Worm (Caenorhabditis elegans): ENCODE results near the gene alh-4.

Gene alh-4

ce11 chrV:6408733-6409227 lies 20.9 kb downstream of the alh-4 start, which contains the start of gene bcf-1:
TSS of gene bcf-1 (minus strand) at chrV:6408783.
- no peak for TF ChIP-seq sma-9 (GFP tag; optimal IDR thresholded peaks at IDR 0.05)
- no peak for TF ChIP-seq sma-9 (tag; optimal IDR thresholded peaks at IDR 0.05)
- TF ChIP-seq unc-39 (tag; optimal IDR thresholded peaks at IDR 0.05): no peak
- no peak for TF ChIP-seq ZK546.5 (tag; optimal IDR thresholded peaks at IDR 0.05)
- no peak for TF ChIP-seq R02D3.7 (tag; optimal IDR thresholded peaks at IDR 0.05)
- TF ChIP-seq egl-27 (tag; optimal IDR thresholded peaks at IDR 0.05): no peak
- no peak for TF ChIP-seq nhr-21 (tag; optimal IDR thresholded peaks at IDR 0.05)
- no peak for TF ChIP-seq crh-2 (tag; optimal IDR thresholded peaks at IDR 0.05)
- TF ChIP-seq ceh-16 (tag; optimal IDR thresholded peaks at IDR 0.05): no peak
- TF ChIP-seq nhr-12 (tag; optimal IDR thresholded peaks at IDR 0.05): no peak
- no peak for TF ChIP-seq nhr-11 (tag; optimal IDR thresholded peaks at IDR 0.05)
- no peak for TF ChIP-seq lin-39 (tag; optimal IDR thresholded peaks at IDR 0.05)
- TF ChIP-seq F13H6.1 (tag; optimal IDR thresholded peaks at IDR 0.05): no peak
- no peak for TF ChIP-seq lin-11 (tag; optimal IDR thresholded peaks at IDR 0.05)
- TF ChIP-seq peb-1 (tag; optimal IDR thresholded peaks at IDR 0.05): no peak
- no peak for TF ChIP-seq Y55F3AM.14 (GFP tag; optimal IDR thresholded peaks at IDR 0.05)
- TF ChIP-seq snpc-4 (tag; optimal IDR thresholded peaks at IDR 0.05): no peak
- TF ChIP-seq unc-62 (GFP tag; optimal IDR thresholded peaks at IDR 0.05): no peak
- no peak for TF ChIP-seq blmp-1 (tag; optimal IDR thresholded peaks at IDR 0.05; ENCODE audit: insufficient read depth)
- no peak for TF ChIP-seq lsy-2 (tag; optimal IDR thresholded peaks at IDR 0.05)

ce11 chrV:6407587-6407986 lies 22.1 kb downstream of the alh-4 start:
- peak; percentile 14 for TF ChIP-seq sma-9 (GFP tag; optimal IDR thresholded peaks at IDR 0.05)
- no peak for TF ChIP-seq sma-9 (tag; optimal IDR thresholded peaks at IDR 0.05)
- no peak for TF ChIP-seq nhr-12 (tag; optimal IDR thresholded peaks at IDR 0.05)
- no peak for TF ChIP-seq nhr-237 (tag; optimal IDR thresholded peaks at IDR 0.05)
- TF ChIP-seq crh-2 (tag; optimal IDR thresholded peaks at IDR 0.05): peak; percentile 54
- TF ChIP-seq nhr-21 (tag; optimal IDR thresholded peaks at IDR 0.05): no peak

ce11 chrV:6400950-6401551 lies 28.7 kb downstream of the alh-4 start:
- TF ChIP-seq elt-1 (tag; optimal IDR thresholded peaks at IDR 0.05): no peak
- TF ChIP-seq crh-2 (tag; optimal IDR thresholded peaks at IDR 0.05): peak; percentile 55
- TF ChIP-seq Y55F3AM.14 (GFP tag; optimal IDR thresholded peaks at IDR 0.05): no peak
- TF ChIP-seq aly-2 (tag; optimal IDR thresholded peaks at IDR 0.05): no peak
- no peak for TF ChIP-seq nhr-129 (tag; optimal IDR thresholded peaks at IDR 0.05)
- no peak for TF ChIP-seq blmp-1 (tag; optimal IDR thresholded peaks at IDR 0.05; ENCODE audit: insufficient read depth)

- TF ChIP-seq fos-1 (tag; optimal IDR thresholded peaks at IDR 0.05) (peak; percentile 32), unc-62 (GFP tag; optimal IDR thresholded peaks at IDR 0.05) (no peak), ceh-82 (tag; optimal IDR thresholded peaks at IDR 0.05) (no peak), lsy-2 (tag; optimal IDR thresholded peaks at IDR 0.05) (no peak), elt-3 (tag; optimal IDR thresholded peaks at IDR 0.05) (no peak), nhr-21 (tag; optimal IDR thresholded peaks at IDR 0.05) (no peak), lin-13 (GFP tag; optimal IDR thresholded peaks at IDR 0.05) (no peak), nhr-11 (tag; optimal IDR thresholded peaks at IDR 0.05) (no peak), ama-1 (optimal IDR thresholded peaks at IDR 0.05) (no peak), crh-2 (tag; optimal IDR thresholded peaks at IDR 0.05) (peak; percentile 14)
Observed at ce11 chrV:6400528-6400927, 29.2 kb downstream of the alh-4 start.

ce11 chrV:6399831-6400230 lies 29.9 kb downstream of the alh-4 start, which contains the start of gene gfi-1:
TSS of gene gfi-1 (minus strand) at chrV:6399931.
- no peak for TF ChIP-seq nhr-10 (tag; optimal IDR thresholded peaks at IDR 0.05)
- TF ChIP-seq nhr-11 (tag; optimal IDR thresholded peaks at IDR 0.05): no peak
- TF ChIP-seq nhr-23 (tag; optimal IDR thresholded peaks at IDR 0.05): no peak
- TF ChIP-seq alr-1 (tag; optimal IDR thresholded peaks at IDR 0.05): no peak
- TF ChIP-seq ztf-11 (tag; optimal IDR thresholded peaks at IDR 0.05): no peak
- TF ChIP-seq dmd-4 (tag; optimal IDR thresholded peaks at IDR 0.05): no peak
- no peak for TF ChIP-seq unc-39 (tag; optimal IDR thresholded peaks at IDR 0.05)
- TF ChIP-seq skn-1 (tag; optimal IDR thresholded peaks at IDR 0.05): no peak
- no peak for TF ChIP-seq ama-1 (optimal IDR thresholded peaks at IDR 0.05)
- TF ChIP-seq mbf-1 (tag; optimal IDR thresholded peaks at IDR 0.05): no peak
- TF ChIP-seq mdl-1 (tag; optimal IDR thresholded peaks at IDR 0.05): no peak
- no peak for TF ChIP-seq zag-1 (tag; optimal IDR thresholded peaks at IDR 0.05)
- TF ChIP-seq sma-3 (GFP tag; optimal IDR thresholded peaks at IDR 0.05): no peak
- TF ChIP-seq elt-3 (tag; optimal IDR thresholded peaks at IDR 0.05): no peak
- no peak for TF ChIP-seq nhr-77 (tag; optimal IDR thresholded peaks at IDR 0.05)
- no peak for TF ChIP-seq unc-62 (GFP tag; optimal IDR thresholded peaks at IDR 0.05)
- TF ChIP-seq nhr-129 (tag; optimal IDR thresholded peaks at IDR 0.05): no peak
- no peak for TF ChIP-seq blmp-1 (tag; optimal IDR thresholded peaks at IDR 0.05; ENCODE audit: insufficient read depth)
- no peak for TF ChIP-seq nhr-237 (tag; optimal IDR thresholded peaks at IDR 0.05)
- TF ChIP-seq unc-55 (GFP tag; optimal IDR thresholded peaks at IDR 0.05): no peak
